Fruit fly (Drosophila melanogaster) whole organism, pupa: Measurements from ENCODE around the gene CG16789.

Source experiments
- CG10348 ChIP-seq: fragments of 200-800 bp; sonication (Bioruptor generic); IDR thresholded peaks from 2 replicates; pipeline ENCODE4 v1.3.6; 2022; ENCODE audit warnings: missing biosample characterization, missing genetic modification characterization
- CG13204 ChIP-seq: fragments of 200-800 bp; sonication (Bioruptor generic); optimal IDR thresholded peaks from 2 replicates; lab custom pipeline; 2018; ENCODE audit warnings: missing biosample characterization, mild to moderate bottlenecking, missing genetic modification characterization, moderate library complexity
- CG14655 ChIP-seq: fragments of 200-800 bp; sonication (Bioruptor generic); optimal IDR thresholded peaks from 3 replicates; lab custom pipeline; 2017; ENCODE audit warnings: mild to moderate bottlenecking, missing biosample characterization, missing genetic modification reagents, missing genetic modification characterization
- CG15710 ChIP-seq: fragments of 200-800 bp; sonication (Bioruptor generic); optimal IDR thresholded peaks from 2 replicates; lab custom pipeline; 2018; ENCODE audit warnings: missing biosample characterization, mild to moderate bottlenecking, missing genetic modification characterization, moderate library complexity
- CG32121 ChIP-seq: fragments of 200-800 bp; sonication (Bioruptor generic); IDR thresholded peaks from 2 replicates; pipeline ENCODE4 v1.3.6; 2022; ENCODE audit warnings: missing biosample characterization, missing genetic modification characterization
- CG34367 ChIP-seq: fragments of 200-800 bp; sonication (Bioruptor generic); optimal IDR thresholded peaks from 2 replicates; lab custom pipeline; 2018; ENCODE audit warnings: missing biosample characterization, mild to moderate bottlenecking, missing genetic modification characterization
- CG4496 ChIP-seq: fragments of 200-800 bp; sonication (Bioruptor generic); IDR thresholded peaks from 3 replicates; pipeline ENCODE4 v1.3.6; 2022; ENCODE audit warnings: missing biosample characterization, missing genetic modification characterization
- CG8301 ChIP-seq: fragments of 200-800 bp; sonication (Bioruptor generic); optimal IDR thresholded peaks from 2 replicates; lab custom pipeline; 2018; ENCODE audit warnings: missing biosample characterization, mild to moderate bottlenecking, missing genetic modification characterization
- D1 ChIP-seq: fragments of 200-800 bp; sonication (Bioruptor generic); optimal IDR thresholded peaks from 2 replicates; lab custom pipeline; 2018; ENCODE audit warnings: missing biosample characterization, mild to moderate bottlenecking, missing genetic modification characterization, moderate library complexity
- EcR ChIP-seq: fragments of 200-800 bp; sonication (Bioruptor generic); optimal IDR thresholded peaks from 3 replicates; lab custom pipeline; 2019; ENCODE audit warnings: missing biosample characterization, missing genetic modification characterization, mild to moderate bottlenecking, moderate library complexity, missing genetic modification reagents
- Pif1B ChIP-seq: fragments of 200-800 bp; sonication (Bioruptor generic); optimal IDR thresholded peaks from 3 replicates; lab custom pipeline; 2016; ENCODE audit warnings: missing biosample characterization, missing genetic modification characterization
- gl ChIP-seq: fragments of 200-800 bp; sonication (Bioruptor generic); optimal IDR thresholded peaks from 2 replicates; lab custom pipeline; 2018; ENCODE audit warnings: missing biosample characterization, mild to moderate bottlenecking, missing genetic modification characterization

DNA sequence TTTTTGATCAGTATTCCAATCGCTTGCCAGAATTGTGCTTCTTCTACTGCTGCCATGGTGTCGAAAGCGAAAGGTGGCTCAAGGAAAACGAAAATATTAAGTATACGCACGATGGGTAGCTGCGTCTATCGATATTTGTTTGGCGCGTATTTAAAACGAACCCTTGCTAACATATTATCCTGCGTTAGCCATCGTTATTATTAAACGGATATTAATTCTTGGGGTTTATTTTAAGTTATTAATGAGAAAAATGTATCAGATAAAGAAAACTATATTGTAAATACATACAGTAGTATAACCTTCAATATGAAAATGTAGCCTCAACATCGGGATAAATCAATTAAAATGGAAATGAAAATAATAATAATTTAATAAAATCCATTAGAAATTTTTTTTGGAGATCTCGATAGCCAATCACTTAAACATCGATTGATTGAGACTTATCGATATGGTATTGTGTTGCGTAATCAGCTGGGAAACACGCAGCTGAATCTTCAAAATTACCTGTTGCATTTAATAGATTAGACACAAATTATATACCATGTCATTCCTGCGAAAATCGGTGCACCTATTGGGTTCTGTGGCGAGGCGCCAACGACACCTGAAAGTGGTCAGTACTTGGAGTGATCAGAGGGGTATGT, 10.5 kb upstream of the CG16789 start, which contains the start of the genes CG9386 and BckdhA:
- TF ChIP-seq CG4496 = peak; percentile 39; the same call in 1 of the 3 replicates
- TF ChIP-seq CG8301 (tag; lab: Kevin White, UChicago) = no peak
- no peak for TF ChIP-seq CG14655 (GFP tag; lab: Kevin White, UChicago)
- TF ChIP-seq CG15710 (tag; lab: Kevin White, UChicago) = no peak
- TF ChIP-seq Pif1B (GFP tag; lab: Kevin White, UChicago) = no peak
- TF ChIP-seq CG13204 (GFP tag; lab: Kevin White, UChicago) = no peak
- TF ChIP-seq D1 (tag; lab: Kevin White, UChicago) = no peak
- no peak for TF ChIP-seq CG10348 (GFP tag; lab: Robert Waterston, UW)
- no peak for TF ChIP-seq gl (tag; lab: Kevin White, UChicago)
- TF ChIP-seq CG32121 (GFP tag; lab: Robert Waterston, UW) = 0 out of 2 replicates have a peak, but pooled peaks have one; percentile 10
- TF ChIP-seq CG34367 = no peak
- TF ChIP-seq EcR = no peak
